Fruit fly (Drosophila melanogaster) whole organism, embryonic: ENCODE data around the gene Rad1.

Experiments used
- Antp ChIP-seq: fragments of 200-800 bp; sonication (Bioruptor generic); optimal IDR thresholded peaks from 3 replicates; lab custom pipeline; 2016; ENCODE audit warnings: missing biosample characterization, missing genetic modification characterization
- CG10543 ChIP-seq: fragments of 200-800 bp; sonication (Bioruptor generic); optimal IDR thresholded peaks from 3 replicates; lab custom pipeline; 2017; ENCODE audit warnings: missing biosample characterization, mild to moderate bottlenecking, missing genetic modification characterization, moderate library complexity
- CG11085 ChIP-seq: fragments of 200-800 bp; sonication (Bioruptor generic); IDR thresholded peaks from 2 replicates; pipeline ENCODE4 v1.3.6; 2022; ENCODE audit warnings: missing biosample characterization, missing genetic modification characterization
- CG11560 ChIP-seq: fragments of 200-800 bp; sonication (Bioruptor generic); IDR thresholded peaks from 3 replicates; pipeline ENCODE4 v1.3.6; 2022; ENCODE audit warnings: missing biosample characterization, missing genetic modification characterization
- CG1233 ChIP-seq: fragments of 200-800 bp; sonication (Bioruptor generic); optimal IDR thresholded peaks from 4 replicates; lab custom pipeline; 2018; ENCODE audit warnings: missing biosample characterization, mild to moderate bottlenecking, missing genetic modification characterization
- CG12769 ChIP-seq: fragments of 200-800 bp; sonication (Bioruptor generic); optimal IDR thresholded peaks from 2 replicates; lab custom pipeline; 2019; ENCODE audit warnings: missing biosample characterization, mild to moderate bottlenecking, missing genetic modification characterization, moderate library complexity
- CG16779 ChIP-seq: fragments of 200-800 bp; sonication (Bioruptor generic); IDR thresholded peaks from 2 replicates; pipeline ENCODE4 v1.3.6; 2022; ENCODE audit warnings: missing biosample characterization, missing genetic modification characterization
- CG17359 ChIP-seq: fragments of 200-800 bp; sonication (Bioruptor generic); optimal IDR thresholded peaks from 3 replicates; lab custom pipeline; 2018; ENCODE audit warnings: missing biosample characterization, mild to moderate bottlenecking, missing genetic modification characterization, moderate library complexity
- CG17802 ChIP-seq: fragments of 200-800 bp; sonication (Bioruptor generic); optimal IDR thresholded peaks from 2 replicates; lab custom pipeline; 2018; ENCODE audit warnings: missing biosample characterization, mild to moderate bottlenecking, missing genetic modification characterization, moderate library complexity
- CG1792 ChIP-seq: fragments of 200-800 bp; sonication (Bioruptor generic); optimal IDR thresholded peaks from 2 replicates; lab custom pipeline; 2016; ENCODE audit warnings: missing biosample characterization, missing genetic modification characterization
- CG2120 ChIP-seq: fragments of 200-800 bp; sonication (Bioruptor generic); optimal IDR thresholded peaks from 3 replicates; lab custom pipeline; 2016; ENCODE audit warnings: missing biosample characterization, missing genetic modification characterization
- CG2889 ChIP-seq: fragments of 200-800 bp; sonication (Bioruptor generic); IDR thresholded peaks from 3 replicates; pipeline ENCODE4 v1.3.6; 2022; ENCODE audit warnings: missing biosample characterization, missing genetic modification characterization
- CG30403 ChIP-seq: fragments of 200-800 bp; sonication (Bioruptor generic); optimal IDR thresholded peaks from 3 replicates; lab custom pipeline; 2016; ENCODE audit warnings: missing biosample characterization, missing genetic modification characterization
- CG5180 ChIP-seq: fragments of 200-800 bp; sonication (Bioruptor generic); optimal IDR thresholded peaks from 3 replicates; lab custom pipeline; 2017; ENCODE audit warnings: missing biosample characterization, missing genetic modification characterization, mild to moderate bottlenecking, moderate library complexity, missing genetic modification reagents
- CG6765 ChIP-seq: fragments of 200-800 bp; sonication (Bioruptor generic); optimal IDR thresholded peaks from 3 replicates; lab custom pipeline; 2017; ENCODE audit warnings: missing biosample characterization, mild to moderate bottlenecking, missing genetic modification characterization
- CG6791 ChIP-seq: fragments of 200-800 bp; sonication (Bioruptor generic); IDR thresholded peaks from 3 replicates; pipeline ENCODE4 v1.3.6; 2022; ENCODE audit warnings: missing biosample characterization, missing genetic modification characterization; ENCODE audit not compliant: partially characterized antibody
- CG8924 ChIP-seq: fragments of 200-800 bp; optimal IDR thresholded peaks from 3 replicates; lab custom pipeline; 2019; ENCODE audit warnings: missing biosample characterization, mild to moderate bottlenecking, missing genetic modification characterization, moderate library complexity
- CG9932 ChIP-seq: fragments of 200-800 bp; sonication (Bioruptor generic); IDR thresholded peaks from 2 replicates; pipeline ENCODE4 v1.3.6; 2022; ENCODE audit warnings: missing biosample characterization, missing genetic modification characterization
- D ChIP-seq, 2 experiments: fragments of 200-800 bp in 1 of 2; fragments of >200 bp in 1 of 2; sonication (Bioruptor generic) in 1 of 2; optimal IDR thresholded peaks; 2 replicates in 1 of 2; 3 replicates in 1 of 2; lab custom pipeline; 2017; ENCODE audit warnings: mild to moderate bottlenecking in 1 of 2, missing biosample characterization in 1 of 2, missing genetic modification characterization in 1 of 2, missing genetic modification reagents in 1 of 2
- D19A ChIP-seq: fragments of 200-800 bp; optimal IDR thresholded peaks from 3 replicates; lab custom pipeline; 2019; ENCODE audit warnings: missing biosample characterization, mild to moderate bottlenecking, missing genetic modification characterization, moderate library complexity
- D19B ChIP-seq: fragments of 200-800 bp; sonication (Bioruptor generic); optimal IDR thresholded peaks from 2 replicates; lab custom pipeline; 2017; ENCODE audit warnings: missing biosample characterization, mild to moderate bottlenecking, missing genetic modification characterization
- Fer1 ChIP-seq: fragments of 200-800 bp; sonication (Bioruptor generic); optimal IDR thresholded peaks from 2 replicates; lab custom pipeline; 2017; ENCODE audit warnings: missing biosample characterization, mild to moderate bottlenecking, missing genetic modification characterization
- Gug ChIP-seq: fragments of 200-800 bp; sonication (Bioruptor generic); IDR thresholded peaks from 4 replicates; pipeline ENCODE4 v1.3.6; 2022; ENCODE audit warnings: missing biosample characterization, missing genetic modification characterization
- HmgD ChIP-seq: fragments of 200-800 bp; sonication (Bioruptor generic); optimal IDR thresholded peaks from 3 replicates; lab custom pipeline; 2016; ENCODE audit warnings: missing biosample characterization, missing genetic modification characterization
- Hr3 ChIP-seq: fragments of 200-800 bp; sonication (Bioruptor generic); optimal IDR thresholded peaks from 3 replicates; lab custom pipeline; 2016; ENCODE audit warnings: missing biosample characterization, missing genetic modification characterization
- Meics ChIP-seq: fragments of 200-800 bp; sonication (Bioruptor generic); optimal IDR thresholded peaks from 2 replicates; lab custom pipeline; 2017; ENCODE audit warnings: missing biosample characterization, mild to moderate bottlenecking, missing genetic modification characterization
- Oli ChIP-seq: fragments of 200-800 bp; sonication (Bioruptor generic); optimal IDR thresholded peaks from 2 replicates; lab custom pipeline; 2018; ENCODE audit warnings: missing biosample characterization, mild to moderate bottlenecking, missing genetic modification characterization, moderate library complexity
- Six4 ChIP-seq: fragments of 200-800 bp; sonication (Bioruptor generic); optimal IDR thresholded peaks from 2 replicates; lab custom pipeline; 2016; ENCODE audit warnings: missing biosample characterization, missing genetic modification characterization
- Sox100B ChIP-seq: fragments of 200-800 bp; sonication (Bioruptor generic); optimal IDR thresholded peaks from 3 replicates; lab custom pipeline; 2018; ENCODE audit warnings: missing biosample characterization, mild to moderate bottlenecking, missing genetic modification characterization
- Ssrp ChIP-seq: fragments of 200-800 bp; sonication (Bioruptor generic); optimal IDR thresholded peaks from 2 replicates; lab custom pipeline; 2018; ENCODE audit warnings: missing biosample characterization, mild to moderate bottlenecking, missing genetic modification characterization, moderate library complexity
- ap ChIP-seq: fragments of 200-800 bp; sonication (Bioruptor generic); IDR thresholded peaks from 2 replicates; pipeline ENCODE4 v1.3.6; 2022; ENCODE audit warnings: missing biosample characterization, missing genetic modification characterization
- bbx ChIP-seq: fragments of 200-800 bp; sonication (Bioruptor generic); IDR thresholded peaks from 2 replicates; pipeline ENCODE4 v1.3.6; 2022; ENCODE audit warnings: missing biosample characterization, missing genetic modification characterization; ENCODE audit not compliant: partially characterized antibody
- crol ChIP-seq: fragments of 200-800 bp; sonication (Bioruptor generic); IDR thresholded peaks from 2 replicates; pipeline ENCODE4 v1.3.6; 2022; ENCODE audit warnings: missing biosample characterization, missing genetic modification characterization
- dimm ChIP-seq: fragments of 200-800 bp; sonication (Bioruptor generic); IDR thresholded peaks from 2 replicates; pipeline ENCODE4 v1.3.6; 2022; ENCODE audit warnings: missing biosample characterization, missing genetic modification characterization
- ems ChIP-seq: fragments of 200-800 bp; sonication (Bioruptor generic); optimal IDR thresholded peaks from 3 replicates; lab custom pipeline; 2016; ENCODE audit warnings: missing biosample characterization, missing genetic modification characterization
- fd3F ChIP-seq: fragments of 200-800 bp; sonication (Bioruptor generic); optimal IDR thresholded peaks from 2 replicates; lab custom pipeline; 2018; ENCODE audit warnings: missing biosample characterization, mild to moderate bottlenecking, missing genetic modification characterization, moderate library complexity
- ftz-f1 ChIP-seq: fragments of 200-800 bp; sonication (Bioruptor generic); optimal IDR thresholded peaks from 2 replicates; lab custom pipeline; 2016; ENCODE audit warnings: missing biosample characterization, missing genetic modification characterization
- ham ChIP-seq: fragments of 200-800 bp; sonication (Bioruptor generic); IDR thresholded peaks from 2 replicates; pipeline ENCODE4 v1.3.6; 2022; ENCODE audit warnings: missing biosample characterization, missing genetic modification characterization
- her ChIP-seq: fragments of 200-800 bp; sonication (Bioruptor generic); optimal IDR thresholded peaks from 2 replicates; lab custom pipeline; 2016; ENCODE audit warnings: missing biosample characterization, missing genetic modification characterization
- ind ChIP-seq: fragments of 200-800 bp; sonication (Bioruptor generic); optimal IDR thresholded peaks from 3 replicates; lab custom pipeline; 2016; ENCODE audit warnings: missing biosample characterization, missing genetic modification characterization
- kay ChIP-seq: fragments of 200-800 bp; sonication (Bioruptor generic); optimal IDR thresholded peaks from 2 replicates; lab custom pipeline; 2016; ENCODE audit warnings: missing biosample characterization, missing genetic modification characterization
- mam ChIP-seq: fragments of 200-800 bp; sonication (Bioruptor generic); optimal IDR thresholded peaks from 3 replicates; lab custom pipeline; 2016; ENCODE audit warnings: missing biosample characterization, missing genetic modification characterization
- mld ChIP-seq: fragments of 200-800 bp; sonication (Bioruptor generic); IDR thresholded peaks from 3 replicates; pipeline ENCODE4 v1.3.6; 2022; ENCODE audit warnings: missing biosample characterization, missing genetic modification characterization; ENCODE audit not compliant: partially characterized antibody
- nmo ChIP-seq: fragments of 200-800 bp; sonication (Bioruptor generic); optimal IDR thresholded peaks from 2 replicates; lab custom pipeline; 2018; ENCODE audit warnings: missing biosample characterization, mild to moderate bottlenecking, missing genetic modification characterization, moderate library complexity
- pros ChIP-seq: fragments of 200-800 bp; sonication (Bioruptor generic); optimal IDR thresholded peaks from 3 replicates; lab custom pipeline; 2019; ENCODE audit warnings: missing biosample characterization, mild to moderate bottlenecking, missing genetic modification characterization, moderate library complexity
- ranshi ChIP-seq: fragments of 200-800 bp; sonication (Bioruptor generic); IDR thresholded peaks from 2 replicates; pipeline ENCODE4 v1.3.6; 2022; ENCODE audit warnings: missing biosample characterization, missing genetic modification characterization
- sens ChIP-seq: fragments of 200-800 bp; sonication (Bioruptor generic); peaks from one replicate; lab custom pipeline; 2016; ENCODE audit warnings: missing biosample characterization, missing genetic modification characterization
- sima ChIP-seq: fragments of 200-800 bp; sonication (Bioruptor generic); optimal IDR thresholded peaks from 2 replicates; lab custom pipeline; 2016; ENCODE audit warnings: missing biosample characterization, missing genetic modification characterization
- sisA ChIP-seq: fragments of 200-800 bp; sonication (Bioruptor generic); IDR thresholded peaks from 2 replicates; pipeline ENCODE4 v1.3.6; 2022; ENCODE audit warnings: missing biosample characterization, missing genetic modification characterization
- stc ChIP-seq: fragments of 200-800 bp; sonication (Bioruptor generic); IDR thresholded peaks from 2 replicates; pipeline ENCODE4 v1.3.6; 2022; ENCODE audit warnings: missing biosample characterization, missing genetic modification characterization
- yki ChIP-seq: fragments of >200 bp; optimal IDR thresholded peaks from 3 replicates; lab custom pipeline; 2018

Rad1 gene

DNA sequence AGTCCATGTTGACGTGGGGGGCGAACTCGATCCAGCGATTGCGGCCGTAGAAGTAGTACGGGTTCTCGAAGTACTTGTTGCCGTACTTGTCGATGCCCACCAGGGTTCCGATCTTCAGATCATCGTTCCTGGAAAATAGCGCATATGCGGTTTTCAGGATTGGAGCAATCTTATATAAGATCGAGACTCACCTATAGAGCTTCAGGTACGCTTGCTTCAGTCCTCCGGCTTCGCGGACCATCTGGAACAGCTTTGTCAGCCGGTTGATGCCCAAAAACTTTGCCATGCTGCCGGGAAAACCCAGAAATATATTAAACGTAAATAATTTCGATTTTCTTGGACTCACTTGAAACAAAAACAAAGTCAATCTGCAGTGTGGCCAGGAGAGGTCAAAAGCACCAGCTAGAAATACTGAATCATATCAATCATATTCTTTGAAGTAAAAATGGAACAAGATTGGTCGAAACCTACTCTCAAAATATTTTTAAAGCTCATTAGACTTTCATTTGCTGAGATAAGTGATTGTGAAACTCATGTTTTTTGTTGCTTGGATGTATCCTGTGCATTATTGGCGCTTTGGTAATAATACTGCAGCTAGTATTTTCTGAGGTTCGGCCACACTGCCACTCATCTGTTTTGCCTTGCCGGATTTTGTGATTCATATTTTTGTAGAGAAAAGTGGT is 5.0 kb upstream of the Rad1 start, which contains the start of the genes ND-B17.2 and Arpc5 (continued):
- no peak for TF ChIP-seq Meics (GFP tag; lab: Kevin White, UChicago)
- no peak for TF ChIP-seq pros (GFP tag; lab: Kevin White, UChicago)
- TF ChIP-seq CG2120 (GFP tag; lab: Kevin White, UChicago), result peak; percentile 22
- TF ChIP-seq CG16779, result no peak
- TF ChIP-seq Antp (GFP tag; lab: Kevin White, UChicago), result peak; percentile 18
- TF ChIP-seq Ssrp, result no peak
- TF ChIP-seq ftz-f1 (GFP tag; lab: Kevin White, UChicago), result no peak
- TF ChIP-seq CG8924 (tag; lab: Kevin White, UChicago), result no peak
- no peak for TF ChIP-seq D (optimal IDR thresholded peaks at IDR 0.05; lab: Kevin White, UChicago)
- TF ChIP-seq D (GFP tag; optimal IDR thresholded peaks at IDR 0.05; lab: Kevin White, UChicago), result no peak
- TF ChIP-seq CG5180 (GFP tag; lab: Kevin White, UChicago), result no peak
- TF ChIP-seq CG17802 (tag; lab: Kevin White, UChicago), result no peak
- TF ChIP-seq yki (lab: Kevin White, UChicago), result no peak
- TF ChIP-seq CG10543 (GFP tag; lab: Kevin White, UChicago), result no peak
- no peak for TF ChIP-seq sima (GFP tag; lab: Kevin White, UChicago)
- TF ChIP-seq nmo, result peak; percentile 56
- no peak for TF ChIP-seq D19B (GFP tag; lab: Kevin White, UChicago)
- peak; percentile 12 for TF ChIP-seq Fer1 (GFP tag; lab: Kevin White, UChicago)
- TF ChIP-seq CG1792 (GFP tag; lab: Kevin White, UChicago), result no peak
- TF ChIP-seq ham, result no peak
- TF ChIP-seq CG1233 (GFP tag; lab: Kevin White, UChicago), result no peak
- no peak for TF ChIP-seq stc
- TF ChIP-seq CG6791 (GFP tag; lab: Robert Waterston, UW), result no peak
- TF ChIP-seq Hr3, result no peak
- TF ChIP-seq CG12769 (tag; lab: Kevin White, UChicago), result no peak
- no peak for TF ChIP-seq Gug (GFP tag; lab: Robert Waterston, UW)
- no peak for TF ChIP-seq CG11560 (tag; lab: Robert Waterston, UW)
- no peak for TF ChIP-seq Six4 (GFP tag; lab: Kevin White, UChicago)
- no peak for TF ChIP-seq CG2889 (GFP tag; lab: Robert Waterston, UW)
- TF ChIP-seq ranshi (GFP tag; lab: Robert Waterston, UW), result no peak
- no peak for TF ChIP-seq bbx (GFP tag; lab: Robert Waterston, UW)
- no peak for TF ChIP-seq D19A
- peak; percentile 13 for TF ChIP-seq mam (GFP tag; lab: Kevin White, UChicago)
- TF ChIP-seq kay (GFP tag; lab: Kevin White, UChicago), result peak; percentile 73
- TF ChIP-seq Oli (tag; lab: Kevin White, UChicago), result no peak
- no peak for TF ChIP-seq fd3F (GFP tag; lab: Kevin White, UChicago)
- no peak for TF ChIP-seq CG17359 (tag; lab: Kevin White, UChicago)
- TF ChIP-seq mld (GFP tag; lab: Robert Waterston, UW), result no peak
- TF ChIP-seq ap, result no peak
- TF ChIP-seq Sox100B (GFP tag; lab: Kevin White, UChicago), result no peak
- no peak for TF ChIP-seq sisA (GFP tag; lab: Robert Waterston, UW)
- no peak for TF ChIP-seq ind (GFP tag; lab: Kevin White, UChicago)
- no peak for TF ChIP-seq CG9932
- TF ChIP-seq CG30403, result peak; percentile 19
- no peak for TF ChIP-seq CG11085 (GFP tag; lab: Robert Waterston, UW)
- peak; percentile 33 for TF ChIP-seq HmgD
- no peak for TF ChIP-seq CG6765 (GFP tag; lab: Kevin White, UChicago)
- no peak for TF ChIP-seq her (GFP tag; lab: Kevin White, UChicago)
- peak; percentile 84 for TF ChIP-seq sens (GFP tag; lab: Kevin White, UChicago)
- TF ChIP-seq dimm (GFP tag; lab: Robert Waterston, UW), result no peak
- no peak for TF ChIP-seq ems (GFP tag; lab: Kevin White, UChicago)
- TF ChIP-seq crol (GFP tag; lab: Robert Waterston, UW), result no peak
